Worm (Caenorhabditis elegans) whole organism, mixed stage, embryonic: ENCODE data around the gene Y38H6C.15.

Source experiments
- lsy-2 ChIP-seq: fragments of 150-350 bp; optimal IDR thresholded peaks from 2 replicates; lab custom pipeline; 2014; ENCODE audit warnings: missing biosample characterization, missing genetic modification characterization
- nhr-28 ChIP-seq: fragments of 150-350 bp; optimal IDR thresholded peaks from 2 replicates; lab custom pipeline; 2014; ENCODE audit warnings: missing biosample characterization, missing genetic modification characterization
- nhr-76 ChIP-seq: sonication (generic microtip); optimal IDR thresholded peaks from 2 replicates; lab custom pipeline; 2017; ENCODE audit warnings: missing biosample characterization, missing genetic modification characterization
- snpc-4 ChIP-seq: fragments of 150-350 bp; optimal IDR thresholded peaks from 2 replicates; lab custom pipeline; 2014; ENCODE audit warnings: missing biosample characterization, missing genetic modification characterization
- unc-62 ChIP-seq: fragments of 150-350 bp; optimal IDR thresholded peaks from 2 replicates; lab custom pipeline; 2014; ENCODE audit warnings: missing biosample characterization, missing genetic modification reagents, missing genetic modification characterization

ce11 chrV:20544610-20545009 is 8.5 kb upstream of the Y38H6C.15 start:
- TF ChIP-seq unc-62 (no peak), snpc-4 (tag; lab: Kevin White, UChicago) (no peak), lsy-2 (tag; lab: Kevin White, UChicago) (no peak), nhr-76 (tag; lab: Kevin White, UChicago) (no peak), nhr-28 (tag; lab: Kevin White, UChicago) (no peak)
